Worm (Caenorhabditis elegans): ENCODE data around the gene T26C11.9.

The T26C11.9 gene

DNA sequence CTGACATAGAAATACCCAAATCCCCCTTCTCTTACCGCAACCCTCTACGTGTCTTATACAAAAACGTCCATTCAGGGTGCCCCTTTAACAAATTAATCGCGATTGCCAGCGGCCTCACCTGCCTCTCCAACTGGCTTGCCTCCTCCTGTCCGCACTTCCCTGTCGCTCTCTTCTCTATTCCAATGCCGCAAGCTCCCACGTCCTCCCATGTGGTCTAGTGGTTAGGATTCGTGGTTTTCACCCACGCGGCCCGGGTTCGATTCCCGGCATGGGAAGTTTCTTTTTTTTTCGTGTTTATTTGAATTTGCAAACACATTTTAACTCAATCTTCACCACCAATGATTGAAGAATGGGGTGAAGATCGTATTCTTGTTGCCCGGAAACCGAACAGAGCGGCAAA is 5.0 kb upstream of the T26C11.9 start (continued):
- TF ChIP-seq F26F4.8 (GFP tag; conservative IDR thresholded peaks at IDR 0.05): no peak
- TF ChIP-seq nhr-10 (tag; optimal IDR thresholded peaks at IDR 0.05): no peak
- TF ChIP-seq ces-1 (GFP tag; optimal IDR thresholded peaks at IDR 0.05): no peak
- peak; percentile 4 for TF ChIP-seq F10B5.3 (tag; optimal IDR thresholded peaks at IDR 0.05)
- no peak for TF ChIP-seq lin-39 (tag; optimal IDR thresholded peaks at IDR 0.05)
- no peak for TF ChIP-seq dve-1 (tag; optimal IDR thresholded peaks at IDR 0.05; ENCODE audit: insufficient read depth)
- TF ChIP-seq dmd-9 (GFP tag; IDR thresholded peaks at IDR 0.05): peak; percentile 65
- peak; percentile 2 for TF ChIP-seq nhr-6 (tag; optimal IDR thresholded peaks at IDR 0.05)
- no peak for TF ChIP-seq egl-27 (tag; optimal IDR thresholded peaks at IDR 0.05)
- no peak for TF ChIP-seq pha-4 (GFP tag; IDR thresholded peaks at IDR 0.05)
- no peak for TF ChIP-seq pha-4 (tag; optimal IDR thresholded peaks at IDR 0.05)
- TF ChIP-seq mes-2 (tag; optimal IDR thresholded peaks at IDR 0.05; ENCODE audit: poor library complexity, severe bottlenecking): peak; percentile 80
- 0 out of 2 replicates have a peak, but pooled peaks have one; percentile 43 for TF ChIP-seq saeg-2 (GFP tag; IDR thresholded peaks at IDR 0.05)
- TF ChIP-seq Y105C5A.15 (GFP tag; IDR thresholded peaks at IDR 0.05): 0 out of 2 replicates have a peak, but pooled peaks have one; percentile 14
- peak; percentile 76 for TF ChIP-seq vab-7 (GFP tag; IDR thresholded peaks at IDR 0.05)
- peak; percentile 73 for TF ChIP-seq mep-1 (tag; optimal IDR thresholded peaks at IDR 0.05)
- TF ChIP-seq Y5F2A.4 (GFP tag; optimal IDR thresholded peaks at IDR 0.05): peak; percentile 31
- TF ChIP-seq nhr-48 (tag; optimal IDR thresholded peaks at IDR 0.05): peak; percentile 8
- TF ChIP-seq dpl-1 (GFP tag; optimal IDR thresholded peaks at IDR 0.05): no peak
- peak; percentile 42 for TF ChIP-seq lir-3 (tag; optimal IDR thresholded peaks at IDR 0.05)
- TF ChIP-seq ztf-11 (tag; optimal IDR thresholded peaks at IDR 0.05): no peak
- peak; percentile 69 for TF ChIP-seq ctbp-1 (GFP tag; IDR thresholded peaks at IDR 0.05)
- TF ChIP-seq hlh-11 (tag; optimal IDR thresholded peaks at IDR 0.05): no peak
- peak; percentile 54 for TF ChIP-seq jun-1 (tag; optimal IDR thresholded peaks at IDR 0.05)
- no peak for TF ChIP-seq daf-12 (tag; optimal IDR thresholded peaks at IDR 0.05)
- TF ChIP-seq zip-11 (GFP tag; IDR thresholded peaks at IDR 0.05): no peak
- peak; percentile 95 for TF ChIP-seq duxl-1 (tag; optimal IDR thresholded peaks at IDR 0.05; ENCODE audit: poor library complexity)
- TF ChIP-seq unc-130 (GFP tag; optimal IDR thresholded peaks at IDR 0.05): peak; percentile 48
- no peak for TF ChIP-seq sdz-12 (GFP tag; optimal IDR thresholded peaks at IDR 0.05)
- peak in 1 of 2 experiments; percentile 66 for TF ChIP-seq mdl-1 (tag; optimal IDR thresholded peaks at IDR 0.05)
- peak; percentile 66; the same call in 1 of the 2 replicates for TF ChIP-seq madf-9 (GFP tag; conservative IDR thresholded peaks at IDR 0.05)
- TF ChIP-seq lin-38 (GFP tag; IDR thresholded peaks at IDR 0.05): no peak
- TF ChIP-seq aly-2 (tag; optimal IDR thresholded peaks at IDR 0.05): no peak
- peak; percentile 0 for TF ChIP-seq mxl-3 (GFP tag; optimal IDR thresholded peaks at IDR 0.05)
- TF ChIP-seq ceh-28 (tag; optimal IDR thresholded peaks at IDR 0.05): no peak
- TF ChIP-seq nhr-77 (tag; optimal IDR thresholded peaks at IDR 0.05): no peak
- no peak for TF ChIP-seq zfp-2 (tag; optimal IDR thresholded peaks at IDR 0.05)
- peak in 1 of 2 experiments; percentile 53 for TF ChIP-seq unc-62 (GFP tag; optimal IDR thresholded peaks at IDR 0.05 in 1 of 2)
- no peak for TF ChIP-seq unc-62 (tag; optimal IDR thresholded peaks at IDR 0.05)
- TF ChIP-seq set-16 (GFP tag; IDR thresholded peaks at IDR 0.05): peak; percentile 68
- TF ChIP-seq dmd-8 (GFP tag; IDR thresholded peaks at IDR 0.05): peak; percentile 89
- peak; percentile 54 for TF ChIP-seq hlh-30 (tag; optimal IDR thresholded peaks at IDR 0.05; ENCODE audit: insufficient read depth)
- no peak for TF ChIP-seq pqm-1 (tag; optimal IDR thresholded peaks at IDR 0.05)
- no peak for TF ChIP-seq spr-3 (GFP tag; optimal IDR thresholded peaks at IDR 0.05)
- no peak for TF ChIP-seq nhr-41 (GFP tag; IDR thresholded peaks at IDR 0.05)
- peak; percentile 46 for TF ChIP-seq dmd-6 (GFP tag; IDR thresholded peaks at IDR 0.05)
- no peak for TF ChIP-seq D1046.2 (GFP tag; IDR thresholded peaks at IDR 0.05)
